Fruit fly (Drosophila melanogaster) whole organism, embryonic: ENCODE data around the gene CG3224.
A peak's percentile ranks its signal among the peaks of the same experiment; 100 is the strongest.

ENCODE experiments used
- ATbp ChIP-seq: fragments of 200-800 bp; sonication (Bioruptor generic); optimal IDR thresholded peaks from 2 replicates; lab custom pipeline; 2017; ENCODE audit warnings: missing biosample characterization, mild to moderate bottlenecking, missing genetic modification characterization, missing genetic modification reagents
- B-H1 ChIP-seq: fragments of 200-800 bp; sonication (Bioruptor generic); IDR thresholded peaks from 3 replicates; pipeline ENCODE4 v1.3.6; 2022; ENCODE audit warnings: missing biosample characterization, missing genetic modification characterization
- CG10147 ChIP-seq: fragments of 200-800 bp; sonication (Bioruptor generic); optimal IDR thresholded peaks from 2 replicates; lab custom pipeline; 2019; ENCODE audit warnings: missing biosample characterization, mild to moderate bottlenecking, missing genetic modification characterization, moderate library complexity
- CG10979 ChIP-seq: fragments of 200-800 bp; sonication (Bioruptor generic); optimal IDR thresholded peaks from 2 replicates; lab custom pipeline; 2018; ENCODE audit warnings: missing biosample characterization, mild to moderate bottlenecking, missing genetic modification characterization, moderate library complexity
- CG11560 ChIP-seq: fragments of 200-800 bp; sonication (Bioruptor generic); IDR thresholded peaks from 3 replicates; pipeline ENCODE4 v1.3.6; 2022; ENCODE audit warnings: missing biosample characterization, missing genetic modification characterization
- CG12659 ChIP-seq: fragments of 200-800 bp; sonication (Bioruptor generic); optimal IDR thresholded peaks from 3 replicates; lab custom pipeline; 2017; ENCODE audit warnings: mild to moderate bottlenecking, missing biosample characterization, missing genetic modification reagents, missing genetic modification characterization
- CG13424 ChIP-seq: fragments of 200-800 bp; sonication (Bioruptor generic); optimal IDR thresholded peaks from 2 replicates; lab custom pipeline; 2019; ENCODE audit warnings: missing biosample characterization, mild to moderate bottlenecking, missing genetic modification characterization, moderate library complexity
- CG14014 ChIP-seq: fragments of 200-800 bp; sonication (Bioruptor generic); IDR thresholded peaks from 2 replicates; pipeline ENCODE4 v1.3.6; 2022; ENCODE audit warnings: missing biosample characterization, missing genetic modification characterization
- CG17361 ChIP-seq: fragments of 200-800 bp; sonication (Bioruptor generic); IDR thresholded peaks from 3 replicates; pipeline ENCODE4 v1.3.6; 2022; ENCODE audit warnings: missing biosample characterization, missing genetic modification characterization
- CG17612 ChIP-seq: fragments of 200-800 bp; sonication (Bioruptor generic); IDR thresholded peaks from 2 replicates; pipeline ENCODE4 v1.3.6; 2022; ENCODE audit warnings: missing biosample characterization, missing genetic modification characterization
- CG17829 ChIP-seq: fragments of 200-800 bp; optimal IDR thresholded peaks from 2 replicates; lab custom pipeline; 2019; ENCODE audit warnings: missing biosample characterization, mild to moderate bottlenecking, missing genetic modification characterization, moderate library complexity
- CG32767 ChIP-seq: fragments of 200-800 bp; sonication (Bioruptor generic); IDR thresholded peaks from 2 replicates; pipeline ENCODE4 v1.3.6; 2022; ENCODE audit warnings: missing biosample characterization, missing genetic modification characterization
- CG4404 ChIP-seq: fragments of 200-800 bp; sonication (Bioruptor generic); IDR thresholded peaks from 2 replicates; pipeline ENCODE4 v1.3.6; 2022; ENCODE audit warnings: missing biosample characterization, missing genetic modification characterization
- CG4707 ChIP-seq: fragments of 200-800 bp; sonication (Bioruptor generic); optimal IDR thresholded peaks from 2 replicates; lab custom pipeline; 2018; ENCODE audit warnings: missing biosample characterization, mild to moderate bottlenecking, missing genetic modification characterization, moderate library complexity
- CG7271 ChIP-seq: fragments of 200-800 bp; sonication (Bioruptor generic); optimal IDR thresholded peaks from 2 replicates; lab custom pipeline; 2018; ENCODE audit warnings: missing biosample characterization, mild to moderate bottlenecking, missing genetic modification characterization, moderate library complexity
- CG8089 ChIP-seq: fragments of 200-800 bp; sonication (Bioruptor generic); optimal IDR thresholded peaks from 3 replicates; lab custom pipeline; 2016; ENCODE audit warnings: missing biosample characterization, missing genetic modification characterization
- CG9609 ChIP-seq: fragments of 200-800 bp; sonication (Bioruptor generic); optimal IDR thresholded peaks from 3 replicates; lab custom pipeline; 2016; ENCODE audit warnings: missing biosample characterization, missing genetic modification characterization
- Camta ChIP-seq: fragments of 200-800 bp; sonication (Bioruptor generic); optimal IDR thresholded peaks from 2 replicates; lab custom pipeline; 2016; ENCODE audit warnings: missing biosample characterization, missing genetic modification characterization
- Elba2 ChIP-seq: fragments of 200-800 bp; sonication (Bioruptor generic); optimal IDR thresholded peaks from 3 replicates; lab custom pipeline; 2016; ENCODE audit warnings: missing biosample characterization, missing genetic modification characterization
- Gsc ChIP-seq: fragments of 200-800 bp; sonication (Bioruptor generic); IDR thresholded peaks from 2 replicates; pipeline ENCODE4 v1.3.6; 2022; ENCODE audit warnings: missing biosample characterization, missing genetic modification characterization
- Max ChIP-seq: fragments of 200-800 bp; sonication (Bioruptor generic); optimal IDR thresholded peaks from 2 replicates; lab custom pipeline; 2016; ENCODE audit warnings: missing biosample characterization, mild to moderate bottlenecking, missing genetic modification characterization
- Med ChIP-seq: fragments of 200-800 bp; sonication (Bioruptor generic); peaks from one replicate; lab custom pipeline; 2016; ENCODE audit warnings: missing biosample characterization, missing genetic modification characterization, mild to moderate bottlenecking, inconsistent platforms, moderate library complexity
- NC2β ChIP-seq: fragments of 200-800 bp; sonication (Bioruptor generic); optimal IDR thresholded peaks from 2 replicates; lab custom pipeline; 2016; ENCODE audit warnings: missing biosample characterization, missing genetic modification characterization
- Optix ChIP-seq: fragments of 200-800 bp; sonication (Bioruptor generic); IDR thresholded peaks from 3 replicates; pipeline ENCODE4 v1.3.6; 2022; ENCODE audit warnings: missing biosample characterization, missing genetic modification characterization
- Ravus ChIP-seq: fragments of 200-800 bp; sonication (Bioruptor generic); IDR thresholded peaks from 2 replicates; pipeline ENCODE4 v1.3.6; 2022; ENCODE audit warnings: missing biosample characterization, missing genetic modification characterization
- Side ChIP-seq: fragments of 200-800 bp; sonication (Bioruptor generic); optimal IDR thresholded peaks from 2 replicates; lab custom pipeline; 2016; ENCODE audit warnings: missing biosample characterization, missing genetic modification characterization
- Ssrp ChIP-seq: fragments of 200-800 bp; sonication (Bioruptor generic); optimal IDR thresholded peaks from 2 replicates; lab custom pipeline; 2018; ENCODE audit warnings: missing biosample characterization, mild to moderate bottlenecking, missing genetic modification characterization, moderate library complexity
- YL-1 ChIP-seq: fragments of 200-800 bp; sonication (Bioruptor generic); optimal IDR thresholded peaks from 3 replicates; lab custom pipeline; 2017; ENCODE audit warnings: missing biosample characterization, mild to moderate bottlenecking, missing genetic modification characterization
- abd-A ChIP-seq: fragments of 200-800 bp; sonication (Bioruptor generic); optimal IDR thresholded peaks from 3 replicates; lab custom pipeline; 2019; ENCODE audit warnings: missing biosample characterization, mild to moderate bottlenecking, missing genetic modification characterization, moderate library complexity
- ash1 ChIP-seq: fragments of 200-800 bp; sonication (Bioruptor generic); optimal IDR thresholded peaks from 2 replicates; lab custom pipeline; 2018; ENCODE audit warnings: missing biosample characterization, mild to moderate bottlenecking, missing genetic modification characterization
- ato ChIP-seq: fragments of 200-800 bp; sonication (Bioruptor generic); IDR thresholded peaks from 2 replicates; pipeline ENCODE4 v1.3.6; 2022; ENCODE audit warnings: missing biosample characterization, missing genetic modification characterization; ENCODE audit not compliant: partially characterized antibody
- cg ChIP-seq: fragments of 200-800 bp; sonication (Bioruptor generic); optimal IDR thresholded peaks from 3 replicates; lab custom pipeline; 2019; ENCODE audit warnings: missing biosample characterization, mild to moderate bottlenecking, missing genetic modification characterization, moderate library complexity
- dmrt11E ChIP-seq: fragments of 200-800 bp; sonication (Bioruptor generic); optimal IDR thresholded peaks from 3 replicates; lab custom pipeline; 2018; ENCODE audit warnings: missing biosample characterization, mild to moderate bottlenecking, missing genetic modification characterization, moderate library complexity
- dpn ChIP-seq, 2 experiments: fragments of 200-800 bp; sonication (Bioruptor generic); optimal IDR thresholded peaks; 3 replicates each; lab custom pipeline; 2016; ENCODE audit warnings: missing biosample characterization in 2 of 2, missing genetic modification characterization in 2 of 2
- ewg ChIP-seq: fragments of 200-800 bp; sonication (Bioruptor generic); optimal IDR thresholded peaks from 3 replicates; lab custom pipeline; 2017; ENCODE audit warnings: mild to moderate bottlenecking, missing biosample characterization, missing genetic modification reagents, missing genetic modification characterization
- ftz-f1 ChIP-seq: fragments of 200-800 bp; sonication (Bioruptor generic); optimal IDR thresholded peaks from 2 replicates; lab custom pipeline; 2016; ENCODE audit warnings: missing biosample characterization, missing genetic modification characterization
- gcm2 ChIP-seq: fragments of 200-800 bp; sonication (Bioruptor generic); optimal IDR thresholded peaks from 2 replicates; lab custom pipeline; 2016; ENCODE audit warnings: missing biosample characterization, missing genetic modification characterization
- gfzf ChIP-seq: fragments of 200-800 bp; sonication (Bioruptor generic); optimal IDR thresholded peaks from 2 replicates; lab custom pipeline; 2016; ENCODE audit warnings: missing biosample characterization, mild to moderate bottlenecking, missing genetic modification characterization, moderate library complexity
- grau ChIP-seq: fragments of 200-800 bp; optimal IDR thresholded peaks from 3 replicates; lab custom pipeline; 2019; ENCODE audit warnings: missing biosample characterization, mild to moderate bottlenecking, missing genetic modification characterization, moderate library complexity
- hb ChIP-seq: fragments of 200-800 bp; sonication (Bioruptor generic); IDR thresholded peaks from 3 replicates; pipeline ENCODE4 v1.3.6; 2022; ENCODE audit warnings: missing biosample characterization, missing genetic modification characterization; ENCODE audit not compliant: partially characterized antibody
- inv ChIP-seq: fragments of 200-800 bp; sonication (Bioruptor generic); IDR thresholded peaks from 2 replicates; pipeline ENCODE4 v1.3.6; 2022; ENCODE audit warnings: missing biosample characterization, missing genetic modification characterization; ENCODE audit not compliant: partially characterized antibody
- lov ChIP-seq, 2 experiments: fragments of 200-800 bp in 1 of 2; fragments of >200 bp in 1 of 2; sonication (Bioruptor generic) in 1 of 2; IDR thresholded peaks in 1 of 2; optimal IDR thresholded peaks in 1 of 2; 2 replicates in 1 of 2; 3 replicates in 1 of 2; pipeline versions ENCODE4 v1.3.6 to Lab custom; 2017 to 2022; ENCODE audit warnings: missing biosample characterization in 1 of 2, missing genetic modification characterization in 1 of 2
- maf-S ChIP-seq: fragments of 200-800 bp; sonication (Bioruptor generic); optimal IDR thresholded peaks from 2 replicates; lab custom pipeline; 2016; ENCODE audit warnings: missing biosample characterization, missing genetic modification characterization
- mirr ChIP-seq: fragments of 200-800 bp; sonication (Bioruptor generic); optimal IDR thresholded peaks from 3 replicates; lab custom pipeline; 2018; ENCODE audit warnings: missing biosample characterization, mild to moderate bottlenecking, missing genetic modification characterization
- ro ChIP-seq: fragments of 200-800 bp; sonication (Bioruptor generic); IDR thresholded peaks from 2 replicates; pipeline ENCODE4 v1.3.6; 2022; ENCODE audit warnings: missing biosample characterization, missing genetic modification characterization
- sim ChIP-seq: fragments of 200-800 bp; sonication (Bioruptor generic); IDR thresholded peaks from 2 replicates; pipeline ENCODE4 v1.3.6; 2022; ENCODE audit warnings: missing biosample characterization, missing genetic modification characterization
- slp2 ChIP-seq: fragments of 200-800 bp; sonication (Bioruptor generic); optimal IDR thresholded peaks from 2 replicates; lab custom pipeline; 2016; ENCODE audit warnings: missing biosample characterization, missing genetic modification characterization
- z ChIP-seq: fragments of 200-800 bp; sonication (Bioruptor generic); IDR thresholded peaks from 3 replicates; pipeline ENCODE4 v1.3.6; 2022; ENCODE audit warnings: missing biosample characterization, missing genetic modification characterization
- zfh2 ChIP-seq: fragments of 200-800 bp; sonication (Bioruptor generic); optimal IDR thresholded peaks from 2 replicates; lab custom pipeline; 2016; ENCODE audit warnings: missing biosample characterization, missing genetic modification characterization

The CG3224 gene

DNA sequence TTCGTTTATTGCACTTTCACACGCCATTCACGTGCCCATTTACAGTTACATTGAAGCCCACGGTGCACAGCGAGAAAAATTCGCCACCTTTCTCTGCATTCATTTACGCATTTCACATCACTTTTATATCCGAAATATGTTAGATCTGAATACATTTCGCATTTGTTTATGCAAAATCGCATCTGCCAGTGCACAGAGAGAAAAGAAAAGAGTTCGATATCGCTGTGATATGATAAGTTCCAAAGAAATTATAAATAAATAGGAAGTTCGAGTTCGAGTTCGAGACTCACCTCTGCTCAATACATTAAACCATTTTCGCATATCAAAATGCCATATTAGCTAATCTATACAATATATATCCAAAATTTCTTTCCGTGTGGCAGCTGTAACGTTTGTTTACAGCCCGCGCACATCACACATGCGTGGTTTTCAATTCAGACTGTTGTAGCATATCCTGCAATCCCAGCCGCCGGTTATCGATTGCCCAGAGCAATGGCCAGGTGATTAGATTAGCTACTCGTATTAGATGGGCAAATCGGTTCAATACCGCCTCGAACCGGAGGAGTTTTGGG lies 5.2 kb downstream of the CG3224 start (continued):
- peak; percentile 9 for TF ChIP-seq YL-1 (GFP tag; lab: Kevin White, UChicago)
- no peak for TF ChIP-seq gfzf (GFP tag; lab: Kevin White, UChicago)
- TF ChIP-seq CG7271 (tag; lab: Kevin White, UChicago), result no peak
- no peak for TF ChIP-seq ftz-f1
- peak; percentile 75 for TF ChIP-seq maf-S (GFP tag; lab: Kevin White, UChicago)
- peak; percentile 68 for TF ChIP-seq B-H1 (GFP tag; lab: Robert Waterston, UW)
- TF ChIP-seq CG8089, result peak; percentile 68
- TF ChIP-seq Side, result peak; percentile 73
- peak; percentile 86 for TF ChIP-seq grau (tag; lab: Kevin White, UChicago)
- peak; percentile 75 for TF ChIP-seq Max
- peak; percentile 40 for TF ChIP-seq NC2β (GFP tag; lab: Kevin White, UChicago)
- 0 out of 2 replicates have a peak, but pooled peaks have one; percentile 53 for TF ChIP-seq ro (GFP tag; lab: Robert Waterston, UW)
- TF ChIP-seq lov (optimal IDR thresholded peaks at IDR 0.05; lab: Kevin White, UChicago), result no peak
- 0 out of 3 replicates have a peak, but pooled peaks have one; percentile 45 for TF ChIP-seq lov (GFP tag; IDR thresholded peaks at IDR 0.05; lab: Robert Waterston, UW)
- peak; percentile 85 for TF ChIP-seq Camta (GFP tag; lab: Kevin White, UChicago)
- TF ChIP-seq CG17612 (GFP tag; lab: Robert Waterston, UW), result peak; percentile 53; the same call in 1 of the 2 replicates
- peak; percentile 46; the same call in 1 of the 2 replicates for TF ChIP-seq Ravus (GFP tag; lab: Robert Waterston, UW)
- peak; percentile 93 for TF ChIP-seq CG17361
- TF ChIP-seq Optix (GFP tag; lab: Robert Waterston, UW), result peak; percentile 69
- TF ChIP-seq sim (GFP tag; lab: Robert Waterston, UW), result 0 out of 2 replicates have a peak, but pooled peaks have one; percentile 17
- TF ChIP-seq CG12659 (GFP tag; lab: Kevin White, UChicago), result peak; percentile 86
- TF ChIP-seq CG17829 (tag; lab: Kevin White, UChicago), result peak; percentile 85
- TF ChIP-seq slp2 (GFP tag; lab: Kevin White, UChicago), result peak; percentile 85
- TF ChIP-seq ash1 (GFP tag; lab: Kevin White, UChicago), result no peak
- peak; percentile 81 for TF ChIP-seq ATbp (GFP tag; lab: Kevin White, UChicago)
- peak; percentile 82 for TF ChIP-seq CG10979 (tag; lab: Kevin White, UChicago)
- peak; percentile 83 for TF ChIP-seq CG9609 (GFP tag; lab: Kevin White, UChicago)
- TF ChIP-seq Elba2 (GFP tag; lab: Kevin White, UChicago), result no peak
- peak; percentile 70 for TF ChIP-seq gcm2 (GFP tag; lab: Kevin White, UChicago)
- peak; percentile 96 for TF ChIP-seq Med (GFP tag; lab: Kevin White, UChicago)
- TF ChIP-seq ewg, result peak; percentile 82
- TF ChIP-seq CG4707 (GFP tag; lab: Kevin White, UChicago), result peak; percentile 45
- peak; percentile 84 for TF ChIP-seq CG10147 (GFP tag; lab: Kevin White, UChicago)
- peak; percentile 43 for TF ChIP-seq mirr (GFP tag; lab: Kevin White, UChicago)
- peak; percentile 72 for TF ChIP-seq CG4404 (GFP tag; lab: Robert Waterston, UW)
- TF ChIP-seq CG32767, result peak; percentile 68; the same call in 1 of the 2 replicates
- TF ChIP-seq hb (GFP tag; lab: Robert Waterston, UW), result no peak
- peak; percentile 85 for TF ChIP-seq CG13424 (tag; lab: Kevin White, UChicago)
- TF ChIP-seq cg (GFP tag; lab: Kevin White, UChicago), result no peak
- no peak for TF ChIP-seq Gsc
- TF ChIP-seq ato (GFP tag; lab: Robert Waterston, UW), result no peak
- no peak for TF ChIP-seq inv
- TF ChIP-seq zfh2, result peak; percentile 77
- TF ChIP-seq CG11560 (tag; lab: Robert Waterston, UW), result peak; percentile 70
- TF ChIP-seq CG14014 (GFP tag; lab: Robert Waterston, UW), result peak; percentile 80
- TF ChIP-seq dpn (GFP tag; optimal IDR thresholded peaks at IDR 0.05; lab: Kevin White, UChicago), result peak; percentile 83 to 87
- no peak for TF ChIP-seq abd-A (tag; lab: Kevin White, UChicago)
- TF ChIP-seq dmrt11E, result peak; percentile 60
- TF ChIP-seq z (GFP tag; lab: Robert Waterston, UW), result no peak
- TF ChIP-seq Ssrp, result peak; percentile 74
